Worm (Caenorhabditis elegans) whole organism, L3 larva: ENCODE results near the gene dpf-2.

Source experiments
- egl-27 ChIP-seq: sonication (generic microtip); optimal IDR thresholded peaks from 4 replicates; lab custom pipeline; 2017; ENCODE audit warnings: missing biosample characterization, missing genetic modification reagents, missing genetic modification characterization
- elt-1 ChIP-seq: fragments of 150-350 bp; optimal IDR thresholded peaks from 2 replicates; lab custom pipeline; 2014; ENCODE audit warnings: missing biosample characterization, missing genetic modification characterization
- jun-1 ChIP-seq: fragments of 150-350 bp; optimal IDR thresholded peaks from 2 replicates; lab custom pipeline; 2014; ENCODE audit warnings: missing biosample characterization, missing genetic modification reagents, missing genetic modification characterization
- lin-39 ChIP-seq: fragments of 150-350 bp; optimal IDR thresholded peaks from 2 replicates; lab custom pipeline; 2018; ENCODE audit warnings: missing biosample characterization, missing genetic modification reagents, missing genetic modification characterization
- mml-1 ChIP-seq: fragments of 150-350 bp; sonication (generic microtip); optimal IDR thresholded peaks from 3 replicates; lab custom pipeline; 2014; ENCODE audit warnings: missing biosample characterization, missing genetic modification characterization
- skn-1 ChIP-seq: fragments of 150-350 bp; optimal IDR thresholded peaks from 2 replicates; lab custom pipeline; 2014; ENCODE audit warnings: missing biosample characterization, missing genetic modification characterization
- snpc-4 ChIP-seq: fragments of 150-350 bp; optimal IDR thresholded peaks from 2 replicates; lab custom pipeline; 2014; ENCODE audit warnings: missing biosample characterization, missing genetic modification characterization
- zag-1 ChIP-seq: fragments of 150-350 bp; optimal IDR thresholded peaks from 2 replicates; lab custom pipeline; 2014; ENCODE audit warnings: missing biosample characterization, missing genetic modification characterization

DNA sequence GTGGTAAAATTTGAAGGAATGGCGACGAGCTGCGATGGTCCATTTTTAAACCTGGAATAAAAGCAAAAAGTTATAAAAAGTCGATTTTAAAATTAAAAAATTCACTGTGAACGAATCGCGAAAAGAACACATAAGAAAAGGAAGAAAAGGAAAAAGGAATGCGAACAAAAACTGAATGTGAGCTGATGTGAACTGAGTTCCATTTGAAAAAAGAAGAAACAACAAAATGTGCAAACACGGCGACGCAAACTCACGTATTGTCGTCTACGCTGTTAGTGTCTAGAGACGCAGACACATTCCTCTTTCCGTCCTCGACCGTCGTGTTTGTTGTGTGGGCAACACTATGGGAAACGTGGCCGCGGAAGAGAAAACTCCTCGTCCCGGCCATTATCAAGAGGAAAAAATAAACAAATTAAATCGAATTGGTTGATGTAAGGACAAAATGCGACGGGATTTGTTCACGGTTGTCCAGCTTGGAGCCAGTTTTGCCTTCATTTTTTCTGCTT lies 22.1 kb downstream of the dpf-2 start, which contains the start of the genes C27C12.1 and C27C12.4:
- TF ChIP-seq lin-39 (tag; lab: Kevin White, UChicago) (peak; percentile 82), skn-1 (tag; lab: Kevin White, UChicago) (peak; percentile 87), elt-1 (tag; lab: Kevin White, UChicago) (peak; percentile 35), mml-1 (tag; lab: Kevin White, UChicago) (no peak), snpc-4 (tag; lab: Kevin White, UChicago) (peak; percentile 89), egl-27 (tag; lab: Kevin White, UChicago) (peak; percentile 14), zag-1 (tag; lab: Kevin White, UChicago) (peak; percentile 8), jun-1 (tag; lab: Kevin White, UChicago) (peak; percentile 75)
